Fruit fly (Drosophila melanogaster): Measurements from ENCODE around the gene Ugt36F1.

DNA sequence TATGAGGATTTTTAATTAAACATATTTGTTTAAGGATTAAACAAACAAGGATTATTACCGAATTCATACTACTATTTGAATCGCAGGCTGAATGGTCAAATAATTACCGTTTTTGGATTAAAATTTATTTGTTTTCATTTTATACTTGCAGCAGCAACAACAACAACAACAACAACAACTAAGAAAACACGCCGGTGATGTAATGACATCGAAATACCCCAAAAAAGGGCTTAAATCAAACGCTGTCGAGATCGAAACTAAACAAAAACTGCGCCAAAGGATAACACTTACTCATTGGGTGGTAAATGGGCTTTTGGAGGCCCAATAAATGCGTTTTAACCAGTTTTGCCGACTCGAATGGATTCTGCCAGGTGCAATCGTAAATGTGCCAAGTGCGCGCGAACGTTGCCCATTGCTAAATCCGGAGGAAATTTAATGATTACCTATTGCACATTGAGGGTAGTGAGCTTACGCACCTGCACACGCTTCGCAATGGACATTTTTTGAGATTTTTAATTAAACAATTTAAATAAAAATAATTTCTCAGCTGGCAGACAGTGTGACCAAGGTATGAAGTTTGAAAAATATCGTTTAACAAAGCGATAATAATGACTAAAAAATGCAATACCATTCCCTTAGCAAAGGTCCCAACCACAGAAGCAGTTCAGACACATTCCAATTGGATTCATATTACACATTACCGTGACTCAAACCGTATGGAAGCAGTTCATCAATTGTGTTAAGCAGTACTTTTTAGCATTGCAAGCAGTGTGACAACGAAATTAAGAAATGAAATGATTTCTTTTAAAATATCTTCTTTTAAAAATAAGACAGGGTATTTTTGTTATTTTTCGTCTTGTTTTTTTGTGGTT is 39.8 kb downstream of the Ugt36F1 start, which contains the start of the genes CG10602 and mRpL13:
- no peak for TF ChIP-seq pad (GFP tag; optimal IDR thresholded peaks at IDR 0.05)
- TF ChIP-seq cic (GFP tag; optimal IDR thresholded peaks at IDR 0.05), result no peak
- TF ChIP-seq kay (GFP tag; ENCODE audit: borderline replicate concordance), result peak; percentile 79
- TF ChIP-seq CG14711 (tag; optimal IDR thresholded peaks at IDR 0.05), result no peak
- peak; percentile 10 for TF ChIP-seq CG1620 (GFP tag; optimal IDR thresholded peaks at IDR 0.05)
- TF ChIP-seq CG5204 (GFP tag; optimal IDR thresholded peaks at IDR 0.05), result no peak
- peak; percentile 7 for TF ChIP-seq Mnt (GFP tag; optimal IDR thresholded peaks at IDR 0.05)
- TF ChIP-seq toe (GFP tag; optimal IDR thresholded peaks at IDR 0.05), result no peak
- TF ChIP-seq tj (GFP tag; optimal IDR thresholded peaks at IDR 0.05), result no peak
- no peak for TF ChIP-seq Crg-1 (GFP tag; optimal IDR thresholded peaks at IDR 0.05)
- no peak for TF ChIP-seq CG12768 (GFP tag; optimal IDR thresholded peaks at IDR 0.05)
- no peak for TF ChIP-seq cnc (optimal IDR thresholded peaks at IDR 0.05)
- no peak for TF ChIP-seq CG7045 (GFP tag; optimal IDR thresholded peaks at IDR 0.05)
- TF ChIP-seq bab1 (GFP tag; optimal IDR thresholded peaks at IDR 0.05), result peak; percentile 31
